Fruit fly (Drosophila melanogaster) S2 (cell line): ENCODE results near the gene Slob.

Experiments used
- CG8478 ChIP-seq: fragments of >200 bp; optimal IDR thresholded peaks from 2 replicates; lab custom pipeline; 2018
- CTCF ChIP-seq, 2 experiments: fragments of >200 bp; optimal IDR thresholded peaks; 2 replicates each; lab custom pipeline; 2018

Gene Slob

dm6 chr2L:7680298-7680697, 5.4 kb upstream of the Slob start:
- TF ChIP-seq CTCF (optimal IDR thresholded peaks at IDR 0.05; lab: Kevin White, UChicago) = no peak
- no peak for TF ChIP-seq CG8478 (lab: Kevin White, UChicago)

- TF ChIP-seq CTCF (optimal IDR thresholded peaks at IDR 0.05; lab: Kevin White, UChicago) = no peak
- TF ChIP-seq CG8478 (lab: Kevin White, UChicago) = no peak
Observed at dm6 chr2L:7678095-7678784, 3.4 kb upstream of the Slob start.

dm6 chr2L:7676982-7677381, 2.1 kb upstream of the Slob start:
- TF ChIP-seq CG8478 (lab: Kevin White, UChicago) = no peak
- no peak for TF ChIP-seq CTCF (optimal IDR thresholded peaks at IDR 0.05; lab: Kevin White, UChicago)

dm6 chr2L:7675754-7676178, 888 bp upstream of the Slob start:
- TF ChIP-seq CG8478 (lab: Kevin White, UChicago) (no peak), CTCF (optimal IDR thresholded peaks at IDR 0.05; lab: Kevin White, UChicago) (no peak)

dm6 chr2L:7665747-7666146, 9.1 kb downstream of the Slob start, which contains the start of gene Myo28B1:
TSS of gene Myo28B1 (plus strand) at chr2L:7666047.
- TF ChIP-seq CTCF (optimal IDR thresholded peaks at IDR 0.05; lab: Kevin White, UChicago) = no peak
- TF ChIP-seq CG8478 (lab: Kevin White, UChicago) = no peak

dm6 chr2L:7660087-7660486, 14.8 kb downstream of the Slob start:
- TF ChIP-seq CG8478 (lab: Kevin White, UChicago) = no peak
- no peak for TF ChIP-seq CTCF (optimal IDR thresholded peaks at IDR 0.05; lab: Kevin White, UChicago)

- TF ChIP-seq CTCF (optimal IDR thresholded peaks at IDR 0.05; lab: Kevin White, UChicago) = no peak
- TF ChIP-seq CG8478 (lab: Kevin White, UChicago) = no peak
Observed at dm6 chr2L:7659561-7659960, 15.3 kb downstream of the Slob start.

- no peak for TF ChIP-seq CG8478 (lab: Kevin White, UChicago)
- peak; percentile 94 to 97 for TF ChIP-seq CTCF (optimal IDR thresholded peaks at IDR 0.05; lab: Kevin White, UChicago)
Observed at dm6 chr2L:7641606-7642190, 33.2 kb downstream of the Slob start.

- TF ChIP-seq CG8478 (lab: Kevin White, UChicago) (no peak), CTCF (optimal IDR thresholded peaks at IDR 0.05; lab: Kevin White, UChicago) (no peak)
Observed at dm6 chr2L:7635156-7635555, 39.7 kb downstream of the Slob start.

- TF ChIP-seq CTCF (optimal IDR thresholded peaks at IDR 0.05; lab: Kevin White, UChicago) = no peak
- no peak for TF ChIP-seq CG8478 (lab: Kevin White, UChicago)
Observed at dm6 chr2L:7632783-7633182, 42.1 kb downstream of the Slob start.

dm6 chr2L:7630673-7631072, 44.2 kb downstream of the Slob start:
- no peak for TF ChIP-seq CTCF (optimal IDR thresholded peaks at IDR 0.05; lab: Kevin White, UChicago)
- no peak for TF ChIP-seq CG8478 (lab: Kevin White, UChicago)

dm6 chr2L:7628382-7628965, 46.4 kb downstream of the Slob start:
- no peak for TF ChIP-seq CTCF (optimal IDR thresholded peaks at IDR 0.05; lab: Kevin White, UChicago)
- TF ChIP-seq CG8478 (lab: Kevin White, UChicago) = no peak

dm6 chr2L:7627474-7627873, 47.4 kb downstream of the Slob start:
- no peak for TF ChIP-seq CG8478 (lab: Kevin White, UChicago)
- no peak for TF ChIP-seq CTCF (optimal IDR thresholded peaks at IDR 0.05; lab: Kevin White, UChicago)

- TF ChIP-seq CG8478 (lab: Kevin White, UChicago) = no peak
Observed at dm6 chr2L:7624096-7624843, 50.6 kb downstream of the Slob start.

- no peak for TF ChIP-seq CG8478 (lab: Kevin White, UChicago)
- no peak for TF ChIP-seq CTCF (optimal IDR thresholded peaks at IDR 0.05; lab: Kevin White, UChicago)
Observed at dm6 chr2L:7621706-7622105, 53.2 kb downstream of the Slob start.
